Worm (Caenorhabditis elegans) whole organism, L4/young adult: ENCODE results near the gene math-8.

Source experiments
- W03F9.2 ChIP-seq: fragments of 150-350 bp; optimal IDR thresholded peaks from 2 replicates; lab custom pipeline; 2014; ENCODE audit warnings: missing biosample characterization, missing genetic modification characterization
- dao-5 ChIP-seq: sonication (generic microtip); optimal IDR thresholded peaks from 2 replicates; lab custom pipeline; 2016; ENCODE audit warnings: missing genotype, missing genetic modification characterization, moderate library complexity, missing compliant biosample characterization
- him-1 ChIP-seq: sonication (generic microtip); optimal IDR thresholded peaks from 2 replicates; lab custom pipeline; 2016; ENCODE audit warnings: missing genotype, missing genetic modification reagents, missing genetic modification characterization, missing compliant biosample characterization

DNA sequence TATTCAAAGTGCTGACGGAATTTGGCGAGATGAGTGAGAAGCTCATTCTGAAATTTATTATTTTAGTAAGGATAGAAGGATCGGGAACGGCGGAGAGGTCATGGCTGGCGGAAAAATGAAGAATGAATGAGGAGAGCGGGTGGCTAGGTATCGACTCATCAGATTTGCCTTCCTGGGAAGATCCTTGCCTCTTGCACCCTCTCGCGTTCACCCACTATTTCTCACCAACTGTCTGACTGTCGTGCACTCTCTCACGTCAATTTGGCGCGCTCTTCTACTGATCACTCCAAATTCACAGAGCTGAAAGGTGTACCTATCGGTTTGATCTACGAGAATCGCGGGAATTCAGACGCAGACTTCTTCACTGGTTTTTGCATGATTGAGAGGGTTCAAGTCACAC lies 40.9 kb downstream of the math-8 start, which contains the start of gene fbxb-97:
- TF ChIP-seq him-1 (tag; lab: Kevin White, UChicago): no peak
- no peak for TF ChIP-seq dao-5 (tag; lab: Kevin White, UChicago)
- TF ChIP-seq W03F9.2 (tag; lab: Kevin White, UChicago): no peak
